Fruit fly (Drosophila melanogaster): ENCODE measurements around the gene CG12084.

The CG12084 gene

dm6 chr3L:1478998-1479680 is 17.3 kb downstream of the CG12084 start (continued):
- TF ChIP-seq tx (GFP tag; optimal IDR thresholded peaks at IDR 0.05) (peak; percentile 26), CG2875 (GFP tag; optimal IDR thresholded peaks at IDR 0.05) (peak; percentile 28), Tbp (GFP tag; optimal IDR thresholded peaks at IDR 0.05) (no peak), cg (GFP tag; optimal IDR thresholded peaks at IDR 0.05) (no peak), H15 (GFP tag; IDR thresholded peaks at IDR 0.05) (peak; percentile 37; the same call in 1 of the 3 replicates), fd96Cb (tag; optimal IDR thresholded peaks at IDR 0.05) (peak; percentile 41), tgo (GFP tag; IDR thresholded peaks at IDR 0.05) (peak; percentile 59), E2f2 (GFP tag; IDR thresholded peaks at IDR 0.05) (peak; percentile 23; the same call in 1 of the 2 replicates), CG6272 (GFP tag; IDR thresholded peaks at IDR 0.05) (no peak), CG13123 (GFP tag; optimal IDR thresholded peaks at IDR 0.05) (no peak), slp2 (GFP tag; optimal IDR thresholded peaks at IDR 0.05) (peak; percentile 48), chn (GFP tag; optimal IDR thresholded peaks at IDR 0.05) (peak; percentile 72), Taf1 (GFP tag; IDR thresholded peaks at IDR 0.05) (no peak), luna (GFP tag; optimal IDR thresholded peaks at IDR 0.05) (no peak), croc (GFP tag; conservative IDR thresholded peaks at IDR 0.05) (peak; percentile 75), CG11398 (GFP tag; optimal IDR thresholded peaks at IDR 0.05) (peak; percentile 59), CG17385 (GFP tag; optimal IDR thresholded peaks at IDR 0.05) (peak; percentile 27), Sry-δ (GFP tag; optimal IDR thresholded peaks at IDR 0.05) (no peak), CG14014 (GFP tag; IDR thresholded peaks at IDR 0.05) (peak; percentile 46), Fer3 (tag; optimal IDR thresholded peaks at IDR 0.05) (no peak), CG7786 (GFP tag; optimal IDR thresholded peaks at IDR 0.05) (peak; percentile 61), en (GFP tag; optimal IDR thresholded peaks at IDR 0.05) (peak; percentile 45), CG18476 (GFP tag; optimal IDR thresholded peaks at IDR 0.05) (peak; percentile 35), vfl (GFP tag; optimal IDR thresholded peaks at IDR 0.05) (no peak), CG15011 (GFP tag; optimal IDR thresholded peaks at IDR 0.05) (no peak), CG12769 (tag; optimal IDR thresholded peaks at IDR 0.05) (no peak), CG17568 (GFP tag; optimal IDR thresholded peaks at IDR 0.05) (peak; percentile 23), CG10321 (GFP tag; IDR thresholded peaks at IDR 0.05) (no peak), H2.0 (GFP tag; IDR thresholded peaks at IDR 0.05) (peak; percentile 76), Hr51 (GFP tag; optimal IDR thresholded peaks at IDR 0.05) (peak; percentile 34 to 65), ro (GFP tag; IDR thresholded peaks at IDR 0.05) (no peak), D19B (GFP tag; optimal IDR thresholded peaks at IDR 0.05) (no peak), Mrtf (GFP tag; IDR thresholded peaks at IDR 0.05) (peak; percentile 71; the same call in 2 of the 3 replicates), CG3281 (GFP tag; optimal IDR thresholded peaks at IDR 0.05) (no peak), gce (GFP tag; IDR thresholded peaks at IDR 0.05) (peak; percentile 57; the same call in 1 of the 3 replicates), klu (GFP tag; IDR thresholded peaks at IDR 0.05) (peak; percentile 26; the same call in 1 of the 2 replicates), sqz (GFP tag; optimal IDR thresholded peaks at IDR 0.05) (peak; percentile 13), btn (GFP tag; optimal IDR thresholded peaks at IDR 0.05) (peak; percentile 4), Hr39 (optimal IDR thresholded peaks at IDR 0.05) (no peak), pnt (GFP tag; optimal IDR thresholded peaks at IDR 0.05) (peak; percentile 56), slbo (GFP tag; IDR thresholded peaks at IDR 0.05) (peak; percentile 62), org-1 (GFP tag; optimal IDR thresholded peaks at IDR 0.05) (peak; percentile 60), CG14710 (tag; optimal IDR thresholded peaks at IDR 0.05) (peak; percentile 64), esg (GFP tag; conservative IDR thresholded peaks at IDR 0.05) (peak; percentile 39; the same call in 1 of the 2 replicates), CG4282 (GFP tag; optimal IDR thresholded peaks at IDR 0.05) (no peak), CG18262 (tag; optimal IDR thresholded peaks at IDR 0.05) (peak; percentile 81), CG17612 (GFP tag; IDR thresholded peaks at IDR 0.05) (no peak), CG1603 (tag; optimal IDR thresholded peaks at IDR 0.05) (peak; percentile 85), CG14050 (GFP tag; IDR thresholded peaks at IDR 0.05) (peak; percentile 64; the same call in 2 of the 3 replicates), CG7839 (tag; optimal IDR thresholded peaks at IDR 0.05) (peak; percentile 63), CG9932 (GFP tag; IDR thresholded peaks at IDR 0.05) (no peak)
